Fruit fly (Drosophila melanogaster) whole organism, embryonic: Measurements from ENCODE around the gene nenya.

Source experiments
- Abd-B ChIP-seq: fragments of 200-800 bp; sonication (Bioruptor generic); optimal IDR thresholded peaks from 2 replicates; lab custom pipeline; 2018; ENCODE audit warnings: missing biosample characterization, mild to moderate bottlenecking, missing genetic modification characterization, moderate library complexity
- Atf6 ChIP-seq: fragments of 200-800 bp; sonication (Bioruptor generic); IDR thresholded peaks from 2 replicates; pipeline ENCODE4 v1.3.6; 2022; ENCODE audit warnings: missing biosample characterization, missing genetic modification characterization
- CG11398 ChIP-seq: fragments of 200-800 bp; sonication (Bioruptor generic); optimal IDR thresholded peaks from 2 replicates; lab custom pipeline; 2016; ENCODE audit warnings: missing biosample characterization, missing genetic modification characterization
- CG12104 ChIP-seq: fragments of 200-800 bp; sonication (Bioruptor generic); optimal IDR thresholded peaks from 3 replicates; lab custom pipeline; 2016; ENCODE audit warnings: missing biosample characterization, missing genetic modification characterization
- CG1602 ChIP-seq: fragments of 200-800 bp; sonication (Bioruptor generic); optimal IDR thresholded peaks from 3 replicates; lab custom pipeline; 2016; ENCODE audit warnings: missing biosample characterization, missing genetic modification characterization
- CG18619 ChIP-seq: fragments of 200-800 bp; sonication (Bioruptor generic); optimal IDR thresholded peaks from 3 replicates; lab custom pipeline; 2017; ENCODE audit warnings: missing biosample characterization, mild to moderate bottlenecking, missing genetic modification characterization
- CG2678 ChIP-seq: fragments of 200-800 bp; sonication (Bioruptor generic); optimal IDR thresholded peaks from 3 replicates; lab custom pipeline; 2019; ENCODE audit warnings: missing biosample characterization, mild to moderate bottlenecking, missing genetic modification characterization, moderate library complexity
- CG2889 ChIP-seq: fragments of 200-800 bp; sonication (Bioruptor generic); IDR thresholded peaks from 3 replicates; pipeline ENCODE4 v1.3.6; 2022; ENCODE audit warnings: missing biosample characterization, missing genetic modification characterization
- CG31388 ChIP-seq: fragments of 200-800 bp; sonication (Bioruptor generic); optimal IDR thresholded peaks from 2 replicates; lab custom pipeline; 2016; ENCODE audit warnings: missing biosample characterization, missing genetic modification characterization
- CG42726 ChIP-seq: fragments of 200-800 bp; sonication (Bioruptor generic); IDR thresholded peaks from 2 replicates; pipeline ENCODE4 v1.3.6; 2022; ENCODE audit warnings: missing biosample characterization, missing genetic modification characterization; ENCODE audit not compliant: partially characterized antibody
- CG4328 ChIP-seq: fragments of 200-800 bp; sonication (Bioruptor generic); optimal IDR thresholded peaks from 3 replicates; lab custom pipeline; 2017; ENCODE audit warnings: missing biosample characterization, missing genetic modification reagents, missing genetic modification characterization
- CG4424 ChIP-seq: fragments of 200-800 bp; sonication (Bioruptor generic); optimal IDR thresholded peaks from 3 replicates; lab custom pipeline; 2016; ENCODE audit warnings: missing biosample characterization, missing genetic modification characterization
- CG5245 ChIP-seq: fragments of 200-800 bp; sonication (Bioruptor generic); optimal IDR thresholded peaks from 3 replicates; lab custom pipeline; 2016; ENCODE audit warnings: missing biosample characterization, missing genetic modification characterization
- CG6272 ChIP-seq: fragments of 200-800 bp; sonication (Bioruptor generic); IDR thresholded peaks from 2 replicates; pipeline ENCODE4 v1.3.6; 2022; ENCODE audit warnings: missing biosample characterization, missing genetic modification characterization
- CG6654 ChIP-seq: fragments of 200-800 bp; sonication (Bioruptor generic); optimal IDR thresholded peaks from 2 replicates; lab custom pipeline; 2017; ENCODE audit warnings: missing biosample characterization, mild to moderate bottlenecking, missing genetic modification characterization
- CG7556 ChIP-seq: fragments of 200-800 bp; sonication (Bioruptor generic); optimal IDR thresholded peaks from 2 replicates; lab custom pipeline; 2017; ENCODE audit warnings: missing biosample characterization, mild to moderate bottlenecking, missing genetic modification characterization
- CkIIα-i1 ChIP-seq: fragments of 200-800 bp; sonication (Bioruptor generic); IDR thresholded peaks from 2 replicates; pipeline ENCODE4 v1.3.6; 2022; ENCODE audit warnings: missing biosample characterization, missing genetic modification characterization
- CoRest ChIP-seq: fragments of 200-800 bp; sonication (Bioruptor generic); optimal IDR thresholded peaks from 3 replicates; lab custom pipeline; 2018; ENCODE audit warnings: missing biosample characterization, mild to moderate bottlenecking, missing genetic modification characterization, moderate library complexity
- D19A ChIP-seq: fragments of 200-800 bp; optimal IDR thresholded peaks from 3 replicates; lab custom pipeline; 2019; ENCODE audit warnings: missing biosample characterization, mild to moderate bottlenecking, missing genetic modification characterization, moderate library complexity
- H2.0 ChIP-seq: fragments of 200-800 bp; sonication (Bioruptor generic); IDR thresholded peaks from 2 replicates; pipeline ENCODE4 v1.3.6; 2022; ENCODE audit warnings: missing biosample characterization, missing genetic modification characterization
- HHEX ChIP-seq: fragments of 200-800 bp; sonication (Bioruptor generic); optimal IDR thresholded peaks from 3 replicates; lab custom pipeline; 2017; ENCODE audit warnings: missing biosample characterization, mild to moderate bottlenecking, missing genetic modification characterization, missing genetic modification reagents
- HLH4C ChIP-seq: fragments of 200-800 bp; sonication (Bioruptor generic); IDR thresholded peaks from 3 replicates; pipeline ENCODE4 v1.3.6; 2022; ENCODE audit warnings: missing biosample characterization, missing genetic modification characterization; ENCODE audit not compliant: partially characterized antibody
- HLHmδ ChIP-seq: fragments of 200-800 bp; sonication (Bioruptor generic); optimal IDR thresholded peaks from 2 replicates; lab custom pipeline; 2018; ENCODE audit warnings: missing biosample characterization, mild to moderate bottlenecking, missing genetic modification characterization, moderate library complexity
- Hey ChIP-seq: fragments of 200-800 bp; sonication (Bioruptor generic); optimal IDR thresholded peaks from 3 replicates; lab custom pipeline; 2018; ENCODE audit warnings: missing biosample characterization, mild to moderate bottlenecking, missing genetic modification characterization
- Hr3 ChIP-seq: fragments of 200-800 bp; sonication (Bioruptor generic); optimal IDR thresholded peaks from 3 replicates; lab custom pipeline; 2016; ENCODE audit warnings: missing biosample characterization, missing genetic modification characterization
- Hr51 ChIP-seq, 2 experiments: fragments of 200-800 bp; sonication (Bioruptor generic); optimal IDR thresholded peaks; 2 replicates in 1 of 2; 3 replicates in 1 of 2; lab custom pipeline; 2016 to 2018; ENCODE audit warnings: missing biosample characterization in 2 of 2, missing genetic modification characterization in 2 of 2, mild to moderate bottlenecking in 1 of 2, moderate library complexity in 1 of 2
- MESR4 ChIP-seq: fragments of 200-800 bp; sonication (Bioruptor generic); optimal IDR thresholded peaks from 2 replicates; lab custom pipeline; 2018; ENCODE audit warnings: missing biosample characterization, mild to moderate bottlenecking, missing genetic modification characterization, moderate library complexity
- Nf-YB ChIP-seq: fragments of 200-800 bp; sonication (Bioruptor generic); optimal IDR thresholded peaks from 3 replicates; lab custom pipeline; 2019; ENCODE audit warnings: missing biosample characterization, mild to moderate bottlenecking, missing genetic modification characterization, moderate library complexity
- Sry-δ ChIP-seq: fragments of 200-800 bp; sonication (Bioruptor generic); optimal IDR thresholded peaks from 2 replicates; lab custom pipeline; 2016; ENCODE audit warnings: missing biosample characterization, missing genetic modification characterization
- Taf1 ChIP-seq: fragments of 200-800 bp; sonication (Bioruptor generic); IDR thresholded peaks from 2 replicates; pipeline ENCODE4 v1.3.6; 2022; ENCODE audit warnings: missing biosample characterization, missing genetic modification characterization
- ato ChIP-seq: fragments of 200-800 bp; sonication (Bioruptor generic); IDR thresholded peaks from 2 replicates; pipeline ENCODE4 v1.3.6; 2022; ENCODE audit warnings: missing biosample characterization, missing genetic modification characterization; ENCODE audit not compliant: partially characterized antibody
- dimm ChIP-seq: fragments of 200-800 bp; sonication (Bioruptor generic); IDR thresholded peaks from 2 replicates; pipeline ENCODE4 v1.3.6; 2022; ENCODE audit warnings: missing biosample characterization, missing genetic modification characterization
- eyg ChIP-seq: fragments of 200-800 bp; sonication (Bioruptor generic); optimal IDR thresholded peaks from 3 replicates; lab custom pipeline; 2016; ENCODE audit warnings: missing biosample characterization, missing genetic modification characterization
- gsb ChIP-seq: fragments of 200-800 bp; sonication (Bioruptor generic); IDR thresholded peaks from 2 replicates; pipeline ENCODE4 v1.3.6; 2022; ENCODE audit warnings: missing biosample characterization, missing genetic modification characterization
- jumu ChIP-seq: fragments of 200-800 bp; sonication (Bioruptor generic); optimal IDR thresholded peaks from 3 replicates; lab custom pipeline; 2016; ENCODE audit warnings: missing biosample characterization, missing genetic modification characterization
- kay ChIP-seq: fragments of 200-800 bp; sonication (Bioruptor generic); optimal IDR thresholded peaks from 2 replicates; lab custom pipeline; 2016; ENCODE audit warnings: missing biosample characterization, missing genetic modification characterization
- mld ChIP-seq: fragments of 200-800 bp; sonication (Bioruptor generic); IDR thresholded peaks from 3 replicates; pipeline ENCODE4 v1.3.6; 2022; ENCODE audit warnings: missing biosample characterization, missing genetic modification characterization; ENCODE audit not compliant: partially characterized antibody
- nom ChIP-seq: fragments of 200-800 bp; sonication (Bioruptor generic); optimal IDR thresholded peaks from 2 replicates; lab custom pipeline; 2017; ENCODE audit warnings: missing biosample characterization, missing genetic modification characterization, mild to moderate bottlenecking, moderate library complexity, missing genetic modification reagents
- peb ChIP-seq: fragments of 200-800 bp; sonication (Bioruptor generic); IDR thresholded peaks from 2 replicates; pipeline ENCODE4 v1.3.6; 2022; ENCODE audit warnings: missing biosample characterization, missing genetic modification characterization
- sens ChIP-seq: fragments of 200-800 bp; sonication (Bioruptor generic); peaks from one replicate; lab custom pipeline; 2016; ENCODE audit warnings: missing biosample characterization, missing genetic modification characterization
- slbo ChIP-seq: fragments of 200-800 bp; sonication (Bioruptor generic); IDR thresholded peaks from 2 replicates; pipeline ENCODE4 v1.3.6; 2022; ENCODE audit warnings: missing biosample characterization, missing genetic modification characterization
- tap ChIP-seq: fragments of 200-800 bp; optimal IDR thresholded peaks from 3 replicates; lab custom pipeline; 2019; ENCODE audit warnings: missing biosample characterization, mild to moderate bottlenecking, missing genetic modification characterization, moderate library complexity
- vvl ChIP-seq: fragments of 200-800 bp; sonication (Bioruptor generic); IDR thresholded peaks from 2 replicates; pipeline ENCODE4 v1.3.6; 2022; ENCODE audit warnings: missing biosample characterization, missing genetic modification characterization
- yki ChIP-seq: fragments of >200 bp; optimal IDR thresholded peaks from 3 replicates; lab custom pipeline; 2018
- zen2 ChIP-seq: fragments of 200-800 bp; sonication (Bioruptor generic); IDR thresholded peaks from 3 replicates; pipeline ENCODE4 v1.3.6; 2022; ENCODE audit warnings: missing biosample characterization, missing genetic modification characterization; ENCODE audit not compliant: partially characterized antibody

Gene nenya

DNA sequence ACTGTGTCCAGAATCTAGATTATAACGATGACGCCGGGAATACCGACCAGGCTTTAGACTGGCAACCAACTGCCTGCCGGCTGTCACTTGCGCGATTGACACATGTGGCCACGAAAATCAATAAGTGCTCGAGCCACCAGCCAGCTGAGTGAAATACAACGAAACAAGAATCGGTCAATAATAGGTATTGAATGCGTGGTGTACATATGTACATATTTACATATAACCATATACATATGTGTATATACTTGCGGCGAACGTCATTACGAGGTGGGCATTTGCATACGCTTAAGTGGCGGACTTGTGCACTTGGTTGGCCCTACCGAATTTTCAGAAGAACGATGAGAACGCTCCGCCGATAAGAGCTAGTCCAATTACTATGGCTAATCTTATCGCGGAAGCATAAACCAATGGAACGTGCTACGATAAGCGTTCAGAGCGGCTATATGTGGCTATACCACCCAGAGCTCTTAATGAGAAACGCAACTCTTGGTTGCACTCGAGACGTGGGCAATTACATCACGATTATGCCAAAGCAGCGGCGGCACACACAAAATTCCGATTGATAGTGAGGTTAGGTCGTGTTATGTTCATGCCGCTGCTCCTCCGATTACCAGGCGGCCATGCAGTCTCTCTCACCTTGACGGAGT lies 18.7 kb upstream of the nenya start (continued):
- no peak for TF ChIP-seq CG4424 (GFP tag; lab: Kevin White, UChicago)
- TF ChIP-seq CG4328 (GFP tag; lab: Kevin White, UChicago), result peak; percentile 45
- TF ChIP-seq CG42726 (GFP tag; lab: Robert Waterston, UW), result no peak
- TF ChIP-seq CG2889, result no peak
- no peak for TF ChIP-seq slbo (GFP tag; lab: Robert Waterston, UW)
- peak; percentile 35 for TF ChIP-seq CG2678
- TF ChIP-seq CoRest (tag; lab: Kevin White, UChicago), result peak; percentile 1
- no peak for TF ChIP-seq jumu (GFP tag; lab: Kevin White, UChicago)
- TF ChIP-seq ato, result no peak
- TF ChIP-seq CG12104 (GFP tag; lab: Kevin White, UChicago), result peak; percentile 27

DNA sequence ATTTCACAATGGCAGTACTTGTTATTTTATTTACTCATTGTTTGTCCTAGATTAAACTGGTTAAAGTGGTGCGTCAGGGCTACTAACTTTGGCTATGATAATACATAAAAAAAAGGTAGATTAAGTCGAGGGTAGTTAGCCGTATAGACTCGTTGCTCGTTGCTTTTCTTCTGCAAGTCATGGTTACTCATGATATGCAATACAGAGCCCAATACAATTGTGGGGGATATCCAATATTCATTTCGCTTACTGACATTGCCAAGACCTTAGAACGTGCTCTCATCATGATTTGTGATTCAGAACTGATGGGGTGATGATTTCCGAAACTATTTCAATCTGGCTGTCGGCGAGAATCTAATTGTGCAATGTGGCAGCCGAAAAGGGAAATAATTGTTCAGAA lies 17.4 kb upstream of the nenya start:
- TF ChIP-seq CG18619 (GFP tag; lab: Kevin White, UChicago) (no peak), gsb (no peak), CG5245 (no peak), Abd-B (GFP tag; lab: Kevin White, UChicago) (no peak), HLHmδ (GFP tag; lab: Kevin White, UChicago) (no peak), sens (peak; percentile 23), CG11398 (GFP tag; lab: Kevin White, UChicago) (no peak)
- TF ChIP-seq, all 482 proteins: peak for 1

DNA sequence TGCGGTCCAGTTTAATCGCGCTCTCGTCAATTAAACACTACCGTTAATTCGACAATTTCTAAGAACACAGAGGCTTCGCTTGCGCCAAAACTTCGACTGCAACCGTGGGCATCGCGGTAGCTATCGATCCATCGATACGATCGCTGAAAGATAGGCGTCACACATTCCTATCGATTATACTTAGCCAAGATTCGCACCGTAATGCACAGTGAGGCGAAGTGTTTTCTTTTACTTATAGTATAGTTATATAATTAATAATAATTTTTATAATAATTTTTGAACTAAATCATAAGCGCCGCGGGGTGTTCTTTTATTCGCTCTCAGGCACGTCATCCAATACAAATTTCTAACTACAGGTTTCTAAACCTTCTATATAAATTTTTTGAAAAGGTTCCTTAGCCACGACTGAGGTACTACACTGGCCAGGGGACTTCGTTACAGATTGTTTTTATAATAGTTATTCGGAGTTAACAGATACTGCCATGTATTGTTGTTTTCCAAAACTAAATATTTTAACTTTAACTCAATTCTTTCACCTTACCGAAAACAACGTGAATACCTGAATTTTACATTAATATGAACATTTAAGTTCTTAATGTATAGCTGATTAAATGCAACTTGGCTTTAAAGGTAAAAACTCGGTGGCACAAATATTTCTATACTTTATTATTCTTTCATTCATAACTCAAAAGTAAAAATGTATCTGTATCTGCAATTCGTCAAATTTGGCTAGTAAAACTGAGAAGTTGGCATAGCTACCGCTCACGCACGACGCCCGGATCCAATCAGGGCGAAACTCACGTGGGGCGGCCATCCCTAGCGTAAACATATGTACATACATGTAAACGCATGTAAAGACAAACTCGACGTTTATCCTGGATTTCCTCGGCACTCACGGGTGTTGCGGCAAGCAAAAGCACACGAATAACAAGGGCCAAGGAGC lies 10.0 kb upstream of the nenya start, which contains the start of the genes NSD and BOD1:
NSD (minus strand) TSS at position 102 of the 943 bp plus-strand sequence.
BOD1 (plus strand) TSS at position 494 of the 943 bp plus-strand sequence.
- TF ChIP-seq vvl (GFP tag; lab: Robert Waterston, UW) (peak; percentile 79), Hey (tag; lab: Kevin White, UChicago) (no peak), CG1602 (GFP tag; lab: Kevin White, UChicago) (peak; percentile 62), zen2 (peak; percentile 93), Taf1 (peak; percentile 49; the same call in 1 of the 2 replicates), yki (no peak), eyg (GFP tag; lab: Kevin White, UChicago) (no peak), CG7556 (GFP tag; lab: Kevin White, UChicago) (peak; percentile 39), mld (peak; percentile 95), CG6272 (peak; percentile 79), CoRest (tag; lab: Kevin White, UChicago) (peak; percentile 61), kay (GFP tag; lab: Kevin White, UChicago) (no peak), H2.0 (GFP tag; lab: Robert Waterston, UW) (peak; percentile 45), Nf-YB (GFP tag; lab: Kevin White, UChicago) (no peak), CG6654 (GFP tag; lab: Kevin White, UChicago) (no peak), dimm (GFP tag; lab: Robert Waterston, UW) (no peak), D19A (tag; lab: Kevin White, UChicago) (no peak), MESR4 (GFP tag; lab: Kevin White, UChicago) (peak; percentile 72), HLH4C (GFP tag; lab: Robert Waterston, UW) (peak; percentile 90), peb (GFP tag; lab: Robert Waterston, UW) (no peak), Hr3 (GFP tag; lab: Kevin White, UChicago) (peak; percentile 52), Hr51 (GFP tag; optimal IDR thresholded peaks at IDR 0.05; lab: Kevin White, UChicago) (no peak), tap (tag; lab: Kevin White, UChicago) (no peak), Sry-δ (GFP tag; lab: Kevin White, UChicago) (peak; percentile 88), HHEX (GFP tag; lab: Kevin White, UChicago) (peak; percentile 28), nom (GFP tag; lab: Kevin White, UChicago) (no peak), CkIIα-i1 (GFP tag; lab: Robert Waterston, UW) (no peak), CG31388 (GFP tag; lab: Kevin White, UChicago) (no peak), CG12104 (GFP tag; lab: Kevin White, UChicago) (peak; percentile 37), Atf6 (GFP tag; lab: Robert Waterston, UW) (no peak)
